Worm (Caenorhabditis elegans): ENCODE measurements around the gene F38B7.11.

ce11 chrV:11570169-11570651 is 23.3 kb downstream of the F38B7.11 start, which contains the start of the genes nhr-101 and pms-2:
- TF ChIP-seq ceh-30 (tag; optimal IDR thresholded peaks at IDR 0.05): no peak
- no peak for TF ChIP-seq hlh-13 (GFP tag; optimal IDR thresholded peaks at IDR 0.05)
- no peak for TF ChIP-seq pag-3 (tag; optimal IDR thresholded peaks at IDR 0.05; ENCODE audit: borderline replicate concordance)
- no peak for TF ChIP-seq ceh-14 (tag; optimal IDR thresholded peaks at IDR 0.05)
- no peak for TF ChIP-seq nhr-232 (tag; optimal IDR thresholded peaks at IDR 0.05)
- no peak for TF ChIP-seq che-1 (tag; optimal IDR thresholded peaks at IDR 0.05)
- TF ChIP-seq ceh-9 (tag; optimal IDR thresholded peaks at IDR 0.05): no peak

Measured in whole organism, late embryonic.